Fruit fly (Drosophila melanogaster): ENCODE data around the gene Arl8.

DNA sequence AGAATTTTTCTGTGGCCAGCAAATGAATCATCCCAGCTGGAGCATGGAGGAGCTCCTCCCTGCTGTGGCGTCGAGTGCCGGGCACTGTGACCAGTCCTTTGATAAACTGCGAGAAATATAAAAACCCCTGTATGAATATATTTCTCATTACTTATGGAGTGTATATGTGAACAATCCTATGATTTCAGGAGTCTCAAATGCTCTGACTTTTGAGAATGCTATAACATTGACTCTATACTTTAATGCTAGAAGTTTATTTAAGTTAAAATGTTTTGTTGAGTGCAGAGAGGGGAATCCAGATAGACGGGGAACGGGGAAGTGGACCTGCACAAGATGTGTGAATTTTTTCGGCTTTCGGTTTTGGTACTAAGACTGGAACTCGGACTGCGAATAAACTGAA is 15.7 kb downstream of the Arl8 start:
- TF ChIP-seq CG8478 (optimal IDR thresholded peaks at IDR 0.05): no peak
- TF ChIP-seq pan (optimal IDR thresholded peaks at IDR 0.05): no peak
- no peak for TF ChIP-seq psq (optimal IDR thresholded peaks at IDR 0.05)
- no peak for TF ChIP-seq Dll (optimal IDR thresholded peaks at IDR 0.05)
- no peak for TF ChIP-seq EcR (GFP tag; optimal IDR thresholded peaks at IDR 0.05)
